Fruit fly (Drosophila melanogaster): ENCODE results near the gene ENGase.

DNA sequence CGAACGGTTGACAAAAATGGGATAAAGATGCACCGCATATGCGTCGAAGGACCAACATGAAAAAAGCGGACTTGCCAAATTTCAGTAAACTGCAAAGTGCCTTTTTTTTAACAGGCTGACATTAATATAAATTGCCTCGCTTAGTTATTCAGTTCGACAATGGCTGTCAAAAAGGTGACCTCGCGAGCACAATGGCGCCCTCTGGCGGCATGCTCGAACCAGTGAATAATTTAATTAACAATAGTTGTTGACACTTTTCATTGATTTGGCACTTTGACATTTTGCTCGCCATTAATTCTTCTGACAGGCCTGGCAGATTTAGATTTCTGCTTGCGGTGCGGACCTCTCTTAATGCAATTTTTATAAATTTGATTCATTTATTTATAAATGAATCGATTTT is 49.1 kb downstream of the ENGase start:
- TF ChIP-seq EcR (GFP tag; optimal IDR thresholded peaks at IDR 0.05) (no peak), CG8478 (optimal IDR thresholded peaks at IDR 0.05) (no peak), psq (optimal IDR thresholded peaks at IDR 0.05) (no peak), pan (optimal IDR thresholded peaks at IDR 0.05) (no peak), usp (GFP tag; optimal IDR thresholded peaks at IDR 0.05) (no peak)
